Worm (Caenorhabditis elegans) whole organism, young adult: ENCODE measurements around the gene F41C6.7.

Source experiments
- B0261.1 ChIP-seq: sonication (generic microtip); optimal IDR thresholded peaks from 2 replicates; lab custom pipeline; 2016; ENCODE audit warnings: mild to moderate bottlenecking, missing genetic modification characterization, moderate library complexity, missing compliant biosample characterization
- B0336.3 ChIP-seq: fragments of 200-800 bp; sonication (Bioruptor generic); IDR thresholded peaks from 2 replicates; pipeline ENCODE4 v1.3.6; 2022; ENCODE audit warnings: missing genetic modification characterization, missing compliant biosample characterization
- C06A6.2 ChIP-seq: fragments of 200-800 bp; sonication (Bioruptor generic); conservative IDR thresholded peaks from 2 replicates; pipeline ENCODE4 v1.3.6; 2022; ENCODE audit warnings: missing genetic modification characterization, missing compliant biosample characterization
- D2030.7 ChIP-seq: fragments of 200-800 bp; sonication (Bioruptor generic); IDR thresholded peaks from 2 replicates; pipeline ENCODE4 v1.3.6; 2022; ENCODE audit warnings: missing genetic modification reagents, missing genetic modification characterization, missing compliant biosample characterization
- F22D6.2 ChIP-seq: sonication (generic microtip); optimal IDR thresholded peaks from 2 replicates; lab custom pipeline; 2016; ENCODE audit warnings: mild to moderate bottlenecking, missing genetic modification characterization, missing compliant biosample characterization
- F33H1.4 ChIP-seq: fragments of 200-800 bp; sonication (Bioruptor generic); IDR thresholded peaks from 2 replicates; pipeline ENCODE4 v1.3.6; 2022; ENCODE audit warnings: missing genetic modification reagents, missing genetic modification characterization, missing compliant biosample characterization
- F49E8.2 ChIP-seq: sonication (generic microtip); optimal IDR thresholded peaks from 3 replicates; lab custom pipeline; 2017; ENCODE audit warnings: missing genetic modification characterization, mild to moderate bottlenecking, missing compliant biosample characterization, antibody characterized with exemption, moderate library complexity; ENCODE audit not compliant: insufficient read depth
- F55B11.4 ChIP-seq: sonication (generic microtip); optimal IDR thresholded peaks from 2 replicates; lab custom pipeline; 2016; ENCODE audit warnings: missing compliant biosample characterization, missing genetic modification characterization, borderline replicate concordance; ENCODE audit not compliant: insufficient read depth
- T26A5.8 ChIP-seq: sonication (generic microtip); optimal IDR thresholded peaks from 2 replicates; lab custom pipeline; 2016; ENCODE audit warnings: missing genetic modification characterization, missing compliant biosample characterization
- Y53F4B.3 ChIP-seq: fragments of 200-800 bp; sonication (Bioruptor generic); IDR thresholded peaks from 2 replicates; pipeline ENCODE4 v1.3.6; 2022; ENCODE audit warnings: missing genetic modification reagents, missing genetic modification characterization, missing compliant biosample characterization
- Y56A3A.18 ChIP-seq: fragments of 200-800 bp; sonication (Bioruptor generic); IDR thresholded peaks from 2 replicates; pipeline ENCODE4 v1.3.6; 2022; ENCODE audit warnings: missing genetic modification reagents, missing genetic modification characterization, missing compliant biosample characterization
- Y67H2A.10 ChIP-seq: fragments of 200-800 bp; sonication (Bioruptor generic); conservative IDR thresholded peaks from 2 replicates; pipeline ENCODE4 v1.3.6; 2022; ENCODE audit warnings: missing genetic modification reagents, missing genetic modification characterization, missing compliant biosample characterization
- akir-1 ChIP-seq: fragments of 200-800 bp; sonication (Bioruptor generic); optimal IDR thresholded peaks from 2 replicates; lab custom pipeline; 2018; ENCODE audit warnings: mild to moderate bottlenecking, missing genetic modification characterization, moderate library complexity, missing compliant biosample characterization
- aptf-2 ChIP-seq: fragments of 200-800 bp; sonication (Bioruptor generic); conservative IDR thresholded peaks from 2 replicates; pipeline ENCODE4 v1.3.6; 2022; ENCODE audit warnings: missing genetic modification reagents, missing genetic modification characterization, missing compliant biosample characterization
- aptf-3 ChIP-seq: fragments of 200-800 bp; sonication (Bioruptor generic); IDR thresholded peaks from 2 replicates; pipeline ENCODE4 v1.3.6; 2022; ENCODE audit warnings: missing genetic modification characterization, missing compliant biosample characterization
- athp-1 ChIP-seq: sonication (generic microtip); optimal IDR thresholded peaks from 2 replicates; lab custom pipeline; 2017; ENCODE audit warnings: mild to moderate bottlenecking, missing genetic modification characterization, missing compliant biosample characterization
- attf-3 ChIP-seq: fragments of 200-800 bp; sonication (Bioruptor generic); conservative IDR thresholded peaks from 2 replicates; pipeline ENCODE4 v1.3.6; 2022; ENCODE audit warnings: missing genetic modification reagents, missing genetic modification characterization, missing compliant biosample characterization
- bed-1 ChIP-seq: fragments of 200-800 bp; sonication (Bioruptor generic); IDR thresholded peaks from 2 replicates; pipeline ENCODE4 v1.3.6; 2022; ENCODE audit warnings: missing genetic modification reagents, missing genetic modification characterization, missing compliant biosample characterization
- cebp-2 ChIP-seq: fragments of 200-800 bp; sonication (Bioruptor generic); IDR thresholded peaks from 2 replicates; pipeline ENCODE4 v1.3.6; 2022; ENCODE audit warnings: missing genetic modification characterization, missing compliant biosample characterization
- ceh-27 ChIP-seq: fragments of 200-800 bp; sonication (Bioruptor generic); optimal IDR thresholded peaks from 2 replicates; lab custom pipeline; 2018; ENCODE audit warnings: mild to moderate bottlenecking, missing genetic modification characterization, moderate library complexity, missing compliant biosample characterization
- ceh-79 ChIP-seq: sonication (generic microtip); optimal IDR thresholded peaks from 2 replicates; lab custom pipeline; 2017; ENCODE audit warnings: mild to moderate bottlenecking, missing genetic modification characterization, missing compliant biosample characterization
- chd-7 ChIP-seq: sonication (generic microtip); optimal IDR thresholded peaks from 2 replicates; lab custom pipeline; 2016; ENCODE audit warnings: mild to moderate bottlenecking, missing genetic modification characterization, moderate library complexity, missing compliant biosample characterization
- efl-1 ChIP-seq: fragments of 150-350 bp; optimal IDR thresholded peaks from 2 replicates; lab custom pipeline; 2014; ENCODE audit warnings: missing biosample characterization, missing genetic modification reagents, missing genetic modification characterization
- egl-44 ChIP-seq: fragments of 200-800 bp; sonication (Bioruptor generic); IDR thresholded peaks from 2 replicates; pipeline ENCODE4 v1.3.6; 2022; ENCODE audit warnings: missing genetic modification reagents, missing genetic modification characterization, missing compliant biosample characterization
- egrh-3 ChIP-seq: fragments of 200-800 bp; sonication (Bioruptor generic); IDR thresholded peaks from 2 replicates; pipeline ENCODE4 v1.3.6; 2022; ENCODE audit warnings: missing genetic modification reagents, missing genetic modification characterization, missing compliant biosample characterization
- him-1 ChIP-seq: sonication (generic microtip); optimal IDR thresholded peaks from 2 replicates; lab custom pipeline; 2016; ENCODE audit warnings: missing genotype, missing genetic modification reagents, missing genetic modification characterization, missing compliant biosample characterization
- hsf-1 ChIP-seq: fragments of 200-800 bp; sonication (Bioruptor generic); IDR thresholded peaks from 2 replicates; pipeline ENCODE4 v1.3.6; 2022; ENCODE audit warnings: missing genetic modification reagents, missing genetic modification characterization, missing compliant biosample characterization
- let-526 ChIP-seq: fragments of 200-800 bp; sonication (Bioruptor generic); IDR thresholded peaks from 2 replicates; pipeline ENCODE4 v1.3.6; 2022; ENCODE audit warnings: missing genetic modification reagents, missing genetic modification characterization, missing compliant biosample characterization
- lin-40 ChIP-seq: sonication (generic microtip); optimal IDR thresholded peaks from 2 replicates; lab custom pipeline; 2016; ENCODE audit warnings: missing genetic modification characterization, mild to moderate bottlenecking, missing compliant biosample characterization, missing genotype, missing genetic modification reagents
- lir-1 ChIP-seq: fragments of 200-800 bp; sonication (Bioruptor generic); conservative IDR thresholded peaks from 2 replicates; pipeline ENCODE4 v1.3.6; 2022; ENCODE audit warnings: missing genetic modification reagents, missing genetic modification characterization, missing compliant biosample characterization
- madf-10 ChIP-seq: sonication (generic microtip); optimal IDR thresholded peaks from 2 replicates; lab custom pipeline; 2016; ENCODE audit warnings: mild to moderate bottlenecking, missing genetic modification characterization, missing compliant biosample characterization
- madf-6 ChIP-seq: fragments of 200-800 bp; sonication (Bioruptor generic); IDR thresholded peaks from 2 replicates; pipeline ENCODE4 v1.3.6; 2022; ENCODE audit warnings: missing genetic modification reagents, missing genetic modification characterization, missing compliant biosample characterization
- madf-8 ChIP-seq: fragments of 200-800 bp; sonication (Bioruptor generic); conservative IDR thresholded peaks from 2 replicates; pipeline ENCODE4 v1.3.6; 2022; ENCODE audit warnings: missing genetic modification reagents, missing genetic modification characterization, missing compliant biosample characterization
- mcd-1 ChIP-seq: fragments of 200-800 bp; sonication (Bioruptor generic); IDR thresholded peaks from 2 replicates; pipeline ENCODE4 v1.3.6; 2022; ENCODE audit warnings: missing genetic modification reagents, missing genetic modification characterization, missing compliant biosample characterization
- mel-28 ChIP-seq: sonication (generic microtip); optimal IDR thresholded peaks from 2 replicates; lab custom pipeline; 2016; ENCODE audit warnings: borderline replicate concordance, mild to moderate bottlenecking, missing genetic modification characterization, missing compliant biosample characterization
- mes-4 ChIP-seq: sonication (generic microtip); optimal IDR thresholded peaks from 2 replicates; lab custom pipeline; 2016; ENCODE audit warnings: missing genotype, missing genetic modification characterization, missing compliant biosample characterization
- nfya-2 ChIP-seq: fragments of 200-800 bp; sonication (Bioruptor generic); IDR thresholded peaks from 2 replicates; pipeline ENCODE4 v1.3.6; 2022; ENCODE audit warnings: missing genetic modification reagents, missing genetic modification characterization, missing compliant biosample characterization
- nhr-120 ChIP-seq: fragments of 200-800 bp; sonication (Bioruptor generic); IDR thresholded peaks from 2 replicates; pipeline ENCODE4 v1.3.6; 2022; ENCODE audit warnings: missing genetic modification characterization, missing compliant biosample characterization
- nhr-90 ChIP-seq: sonication (generic microtip); optimal IDR thresholded peaks from 2 replicates; lab custom pipeline; 2016; ENCODE audit warnings: missing genotype, mild to moderate bottlenecking, missing genetic modification characterization, missing compliant biosample characterization
- rcor-1 ChIP-seq: fragments of 200-800 bp; sonication (Bioruptor generic); IDR thresholded peaks from 2 replicates; pipeline ENCODE4 v1.3.6; 2022; ENCODE audit warnings: missing genetic modification reagents, missing genetic modification characterization, missing compliant biosample characterization
- rpc-1 ChIP-seq, 2 experiments: fragments of 150-350 bp in 1 of 2; sonication (generic microtip) in 1 of 2; optimal IDR thresholded peaks; 2 replicates each; lab custom pipeline; 2014 to 2018; ENCODE audit warnings: missing biosample characterization in 1 of 2, missing genetic modification characterization in 1 of 2, missing genetic modification reagents in 1 of 2, missing genotype in 1 of 2
- snpc-1.1 ChIP-seq: sonication (generic microtip); optimal IDR thresholded peaks from 2 replicates; lab custom pipeline; 2017; ENCODE audit warnings: missing genetic modification characterization, mild to moderate bottlenecking, missing compliant biosample characterization, antibody characterized with exemption, moderate library complexity, missing genotype, missing genetic modification reagents; ENCODE audit not compliant: insufficient read depth
- snpc-1.3 ChIP-seq: sonication (generic microtip); optimal IDR thresholded peaks from 2 replicates; lab custom pipeline; 2017; ENCODE audit warnings: missing genetic modification characterization, mild to moderate bottlenecking, missing compliant biosample characterization, antibody characterized with exemption, moderate library complexity, missing genotype, missing genetic modification reagents; ENCODE audit not compliant: insufficient read depth
- somi-1 ChIP-seq: fragments of 200-800 bp; sonication (Bioruptor generic); optimal IDR thresholded peaks from 2 replicates; lab custom pipeline; 2018; ENCODE audit warnings: mild to moderate bottlenecking, missing genetic modification characterization, missing compliant biosample characterization
- tbp1 ChIP-seq: fragments of 200-800 bp; sonication (Bioruptor generic); optimal IDR thresholded peaks from 2 replicates; lab custom pipeline; 2018; ENCODE audit warnings: mild to moderate bottlenecking, missing genetic modification characterization, missing compliant biosample characterization
- tbx-9 ChIP-seq: sonication (generic microtip); optimal IDR thresholded peaks from 2 replicates; lab custom pipeline; 2016; ENCODE audit warnings: borderline replicate concordance, missing genetic modification characterization, inconsistent platforms, missing compliant biosample characterization
- unc-62 ChIP-seq: fragments of 150-350 bp; optimal IDR thresholded peaks from 2 replicates; lab custom pipeline; 2014; ENCODE audit warnings: missing biosample characterization, missing genetic modification reagents, missing genetic modification characterization
- ztf-28 ChIP-seq: fragments of 200-800 bp; sonication (Bioruptor generic); IDR thresholded peaks from 2 replicates; pipeline ENCODE4 v1.3.6; 2022; ENCODE audit warnings: missing genetic modification reagents, missing genetic modification characterization, missing compliant biosample characterization

Gene F41C6.7

DNA sequence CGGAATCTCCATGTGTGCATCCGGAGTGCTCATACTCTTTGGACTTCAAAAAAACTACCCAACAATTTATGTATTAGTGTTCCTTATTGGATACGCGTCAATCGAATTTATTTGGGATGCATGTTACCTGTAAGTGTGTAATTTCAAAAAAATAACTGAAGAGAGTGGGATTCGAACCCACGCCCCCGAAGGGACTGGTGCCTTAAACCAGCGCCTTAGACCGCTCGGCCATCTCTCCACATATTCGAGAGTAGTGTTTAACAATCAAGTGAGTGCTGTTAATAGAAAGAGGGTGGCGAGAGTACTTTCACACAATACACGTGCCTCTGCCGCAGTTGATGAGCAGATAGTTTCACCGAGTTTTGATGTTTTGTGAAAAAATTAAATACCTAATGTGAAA lies 17.9 kb upstream of the F41C6.7 start (continued):
- TF ChIP-seq Y53F4B.3 (GFP tag; lab: Robert Waterston, UW) (0 out of 2 replicates have a peak, but pooled peaks have one; percentile 39), him-1 (tag; lab: Kevin White, UChicago) (peak; percentile 88), T26A5.8 (tag; lab: Kevin White, UChicago) (peak; percentile 34), lir-1 (no peak), mes-4 (tag; lab: Kevin White, UChicago) (peak; percentile 64), lin-40 (tag; lab: Kevin White, UChicago) (peak; percentile 68), akir-1 (no peak), madf-6 (no peak), nhr-90 (peak; percentile 82), snpc-1.1 (tag; lab: Kevin White, UChicago) (peak; percentile 1), somi-1 (GFP tag; lab: Kevin White, UChicago) (peak; percentile 47), C06A6.2 (GFP tag; lab: Robert Waterston, UW) (peak; percentile 39; the same call in 1 of the 2 replicates), D2030.7 (GFP tag; lab: Robert Waterston, UW) (peak; percentile 69), nhr-120 (GFP tag; lab: Robert Waterston, UW) (no peak), nfya-2 (no peak), Y67H2A.10 (GFP tag; lab: Robert Waterston, UW) (no peak), efl-1 (no peak), madf-10 (tag; lab: Kevin White, UChicago) (peak; percentile 49), mel-28 (tag; lab: Kevin White, UChicago) (no peak), hsf-1 (GFP tag; lab: Robert Waterston, UW) (no peak), Y56A3A.18 (peak; percentile 90), ceh-27 (GFP tag; lab: Kevin White, UChicago) (peak; percentile 19), egl-44 (0 out of 2 replicates have a peak, but pooled peaks have one; percentile 72), F55B11.4 (tag; lab: Kevin White, UChicago) (no peak), rpc-1 (optimal IDR thresholded peaks at IDR 0.05; lab: Kevin White, UChicago) (peak; percentile 85), rpc-1 (tag; optimal IDR thresholded peaks at IDR 0.05; lab: Kevin White, UChicago) (peak; percentile 89), madf-8 (GFP tag; lab: Robert Waterston, UW) (no peak), cebp-2 (GFP tag; lab: Robert Waterston, UW) (no peak), rcor-1 (peak; percentile 50; the same call in 1 of the 2 replicates), aptf-2 (GFP tag; lab: Robert Waterston, UW) (no peak), mcd-1 (GFP tag; lab: Robert Waterston, UW) (0 out of 2 replicates have a peak, but pooled peaks have one; percentile 48), B0261.1 (tag; lab: Kevin White, UChicago) (peak; percentile 93), F33H1.4 (GFP tag; lab: Robert Waterston, UW) (no peak), B0336.3 (GFP tag; lab: Robert Waterston, UW) (no peak), athp-1 (tag; lab: Kevin White, UChicago) (no peak), tbx-9 (tag; lab: Kevin White, UChicago) (no peak), let-526 (GFP tag; lab: Robert Waterston, UW) (no peak), unc-62 (GFP tag; lab: Kevin White, UChicago) (no peak), snpc-1.3 (tag; lab: Kevin White, UChicago) (peak; percentile 44), attf-3 (GFP tag; lab: Robert Waterston, UW) (no peak), egrh-3 (GFP tag; lab: Robert Waterston, UW) (peak; percentile 32), F22D6.2 (tag; lab: Kevin White, UChicago) (no peak), chd-7 (tag; lab: Kevin White, UChicago) (peak; percentile 73), bed-1 (GFP tag; lab: Robert Waterston, UW) (no peak), aptf-3 (GFP tag; lab: Robert Waterston, UW) (0 out of 2 replicates have a peak, but pooled peaks have one; percentile 49), ceh-79 (tag; lab: Kevin White, UChicago) (peak; percentile 57), ztf-28 (GFP tag; lab: Robert Waterston, UW) (no peak), tbp1 (peak; percentile 95), F49E8.2 (tag; lab: Kevin White, UChicago) (no peak)
